Worm (Caenorhabditis elegans) whole organism, L2 larva: ENCODE data around the gene math-9.
"Not testable (repeated sequence)": the region's sequence is repeated elsewhere in the genome, so short reads cannot be mapped to it uniquely, and the experiment has no call there.

Experiments used
- F13H6.1 ChIP-seq: sonication (generic microtip); optimal IDR thresholded peaks from 2 replicates; lab custom pipeline; 2016; ENCODE audit warnings: missing genetic modification characterization, missing compliant biosample characterization
- R02D3.7 ChIP-seq: fragments of 150-350 bp; optimal IDR thresholded peaks from 2 replicates; lab custom pipeline; 2014; ENCODE audit warnings: missing biosample characterization, missing genetic modification characterization
- Y55F3AM.14 ChIP-seq: fragments of 200-800 bp; sonication (Bioruptor generic); optimal IDR thresholded peaks from 2 replicates; lab custom pipeline; 2018; ENCODE audit warnings: mild to moderate bottlenecking, missing genetic modification characterization, missing compliant biosample characterization
- alr-1 ChIP-seq: fragments of 150-350 bp; optimal IDR thresholded peaks from 2 replicates; lab custom pipeline; 2014; ENCODE audit warnings: missing biosample characterization, missing genetic modification characterization
- aly-2 ChIP-seq: fragments of 150-350 bp; optimal IDR thresholded peaks from 2 replicates; lab custom pipeline; 2014; ENCODE audit warnings: missing biosample characterization, missing genetic modification characterization
- ama-1 ChIP-seq: fragments of 150-350 bp; optimal IDR thresholded peaks from 2 replicates; lab custom pipeline; 2018; ENCODE audit warnings: inconsistent platforms
- blmp-1 ChIP-seq: sonication (generic microtip); optimal IDR thresholded peaks from 2 replicates; lab custom pipeline; 2017; ENCODE audit warnings: missing genetic modification characterization, mild to moderate bottlenecking, missing compliant biosample characterization, antibody characterized with exemption, moderate library complexity; ENCODE audit not compliant: insufficient read depth
- ceh-16 ChIP-seq: fragments of 150-350 bp; optimal IDR thresholded peaks from 2 replicates; lab custom pipeline; 2014; ENCODE audit warnings: missing biosample characterization, missing genetic modification characterization
- ceh-82 ChIP-seq: fragments of 150-350 bp; optimal IDR thresholded peaks from 2 replicates; lab custom pipeline; 2014; ENCODE audit warnings: missing biosample characterization, missing genetic modification characterization
- crh-2 ChIP-seq: sonication (generic microtip); optimal IDR thresholded peaks from 2 replicates; lab custom pipeline; 2017; ENCODE audit warnings: missing biosample characterization, missing genetic modification characterization
- egl-27 ChIP-seq: sonication (generic microtip); optimal IDR thresholded peaks from 3 replicates; lab custom pipeline; 2017; ENCODE audit warnings: missing biosample characterization, missing genetic modification reagents, missing genetic modification characterization
- elt-1 ChIP-seq: fragments of 150-350 bp; optimal IDR thresholded peaks from 2 replicates; lab custom pipeline; 2014; ENCODE audit warnings: missing biosample characterization, missing genetic modification characterization
- fos-1 ChIP-seq: fragments of 150-350 bp; optimal IDR thresholded peaks from 2 replicates; lab custom pipeline; 2014; ENCODE audit warnings: missing biosample characterization, missing genetic modification characterization
- lin-11 ChIP-seq: fragments of 150-350 bp; sonication (generic microtip); optimal IDR thresholded peaks from 2 replicates; lab custom pipeline; 2014; ENCODE audit warnings: missing biosample characterization, missing genetic modification characterization, inconsistent platforms, mixed read lengths
- lin-13 ChIP-seq: fragments of 150-350 bp; optimal IDR thresholded peaks from 2 replicates; lab custom pipeline; 2014; ENCODE audit warnings: missing biosample characterization, missing genetic modification reagents, missing genetic modification characterization
- lin-39 ChIP-seq: fragments of 150-350 bp; optimal IDR thresholded peaks from 2 replicates; lab custom pipeline; 2014; ENCODE audit warnings: missing biosample characterization, missing genetic modification reagents, missing genetic modification characterization
- lsy-2 ChIP-seq, 2 experiments: fragments of 150-350 bp in 1 of 2; sonication (generic microtip) in 1 of 2; optimal IDR thresholded peaks; 2 replicates each; lab custom pipeline; 2014 to 2017; ENCODE audit warnings: missing biosample characterization in 2 of 2, missing genetic modification characterization in 2 of 2
- mab-5 ChIP-seq: fragments of 150-350 bp; optimal IDR thresholded peaks from 2 replicates; lab custom pipeline; 2014; ENCODE audit warnings: missing biosample characterization, missing genetic modification characterization
- mbf-1 ChIP-seq: sonication (generic microtip); optimal IDR thresholded peaks from 2 replicates; lab custom pipeline; 2017; ENCODE audit warnings: missing biosample characterization, missing genetic modification characterization
- mdl-1 ChIP-seq, 2 experiments: fragments of 150-350 bp in 1 of 2; sonication (generic microtip) in 1 of 2; optimal IDR thresholded peaks; 2 replicates each; lab custom pipeline; 2017; ENCODE audit warnings: missing biosample characterization in 2 of 2, missing genetic modification characterization in 2 of 2
- nhr-10 ChIP-seq: sonication (generic microtip); optimal IDR thresholded peaks from 2 replicates; lab custom pipeline; 2017; ENCODE audit warnings: missing biosample characterization, missing genetic modification characterization
- nhr-11 ChIP-seq: fragments of 150-350 bp; optimal IDR thresholded peaks from 2 replicates; lab custom pipeline; 2014; ENCODE audit warnings: missing biosample characterization, missing genetic modification characterization
- nhr-12 ChIP-seq: fragments of 150-350 bp; optimal IDR thresholded peaks from 2 replicates; lab custom pipeline; 2014; ENCODE audit warnings: missing biosample characterization, missing genetic modification characterization
- nhr-129 ChIP-seq: fragments of 150-350 bp; optimal IDR thresholded peaks from 2 replicates; lab custom pipeline; 2014; ENCODE audit warnings: missing biosample characterization, missing genetic modification characterization
- nhr-21 ChIP-seq: fragments of 150-350 bp; optimal IDR thresholded peaks from 2 replicates; lab custom pipeline; 2014; ENCODE audit warnings: missing biosample characterization, missing genetic modification characterization
- nhr-23 ChIP-seq: fragments of 150-350 bp; optimal IDR thresholded peaks from 2 replicates; lab custom pipeline; 2014; ENCODE audit warnings: missing biosample characterization, missing genetic modification reagents, missing genetic modification characterization
- nhr-237 ChIP-seq: fragments of 150-350 bp; optimal IDR thresholded peaks from 2 replicates; lab custom pipeline; 2014; ENCODE audit warnings: missing biosample characterization, missing genetic modification characterization
- nhr-25 ChIP-seq: fragments of 150-350 bp; sonication (generic microtip); optimal IDR thresholded peaks from 3 replicates; lab custom pipeline; 2014; ENCODE audit warnings: missing biosample characterization, missing genetic modification characterization
- nhr-6 ChIP-seq: fragments of 150-350 bp; optimal IDR thresholded peaks from 2 replicates; lab custom pipeline; 2014; ENCODE audit warnings: missing biosample characterization, missing genetic modification characterization
- nhr-77 ChIP-seq: fragments of 150-350 bp; optimal IDR thresholded peaks from 2 replicates; lab custom pipeline; 2014; ENCODE audit warnings: missing biosample characterization, missing genetic modification characterization
- peb-1 ChIP-seq: fragments of 150-350 bp; optimal IDR thresholded peaks from 2 replicates; lab custom pipeline; 2014; ENCODE audit warnings: missing biosample characterization, missing genetic modification characterization
- sem-4 ChIP-seq: fragments of 150-350 bp; optimal IDR thresholded peaks from 2 replicates; lab custom pipeline; 2014; ENCODE audit warnings: missing biosample characterization, missing genetic modification reagents, missing genetic modification characterization
- sma-3 ChIP-seq: sonication (generic microtip); optimal IDR thresholded peaks from 2 replicates; lab custom pipeline; 2016; ENCODE audit warnings: missing genetic modification reagents, missing genetic modification characterization, missing compliant biosample characterization
- sma-9 ChIP-seq, 2 experiments: fragments of 150-350 bp in 1 of 2; sonication (generic microtip) in 1 of 2; optimal IDR thresholded peaks; 2 replicates each; lab custom pipeline; 2014 to 2016; ENCODE audit warnings: missing genetic modification characterization in 2 of 2, mild to moderate bottlenecking in 1 of 2, missing biosample characterization in 1 of 2, missing compliant biosample characterization in 1 of 2, missing genetic modification reagents in 1 of 2, moderate library complexity in 1 of 2
- snpc-4 ChIP-seq: fragments of 150-350 bp; optimal IDR thresholded peaks from 2 replicates; lab custom pipeline; 2014; ENCODE audit warnings: missing biosample characterization, missing genetic modification characterization
- unc-39 ChIP-seq: fragments of 150-350 bp; optimal IDR thresholded peaks from 2 replicates; lab custom pipeline; 2014; ENCODE audit warnings: missing biosample characterization, missing genetic modification characterization
- unc-55 ChIP-seq: fragments of 150-350 bp; sonication (generic microtip); optimal IDR thresholded peaks from 3 replicates; lab custom pipeline; 2014; ENCODE audit warnings: missing biosample characterization, missing genetic modification reagents, missing genetic modification characterization
- unc-62 ChIP-seq: fragments of 150-350 bp; optimal IDR thresholded peaks from 2 replicates; lab custom pipeline; 2014; ENCODE audit warnings: missing biosample characterization, missing genetic modification reagents, missing genetic modification characterization
- zag-1 ChIP-seq: fragments of 150-350 bp; optimal IDR thresholded peaks from 2 replicates; lab custom pipeline; 2014; ENCODE audit warnings: missing biosample characterization, missing genetic modification characterization
- ztf-1 ChIP-seq: fragments of 200-800 bp; sonication (Bioruptor generic); conservative IDR thresholded peaks from 2 replicates; pipeline ENCODE4 v1.3.6; 2022; ENCODE audit warnings: missing genetic modification characterization, missing compliant biosample characterization
- ztf-11 ChIP-seq: sonication (generic microtip); optimal IDR thresholded peaks from 2 replicates; lab custom pipeline; 2017; ENCODE audit warnings: missing biosample characterization, missing genetic modification characterization
- ztf-4 ChIP-seq: fragments of 150-350 bp; optimal IDR thresholded peaks from 2 replicates; lab custom pipeline; 2014; ENCODE audit warnings: missing biosample characterization, missing genetic modification characterization

Gene math-9

ce11 chrII:1862334-1862733 lies 28.2 kb downstream of the math-9 start, which contains the start of gene fbxb-98:
TSS of gene fbxb-98 (plus strand) at chrII:1862634.
- TF ChIP-seq sem-4; nhr-10 (tag; lab: Kevin White, UChicago); mab-5 (tag; lab: Kevin White, UChicago): not testable (repeated sequence)

DNA sequence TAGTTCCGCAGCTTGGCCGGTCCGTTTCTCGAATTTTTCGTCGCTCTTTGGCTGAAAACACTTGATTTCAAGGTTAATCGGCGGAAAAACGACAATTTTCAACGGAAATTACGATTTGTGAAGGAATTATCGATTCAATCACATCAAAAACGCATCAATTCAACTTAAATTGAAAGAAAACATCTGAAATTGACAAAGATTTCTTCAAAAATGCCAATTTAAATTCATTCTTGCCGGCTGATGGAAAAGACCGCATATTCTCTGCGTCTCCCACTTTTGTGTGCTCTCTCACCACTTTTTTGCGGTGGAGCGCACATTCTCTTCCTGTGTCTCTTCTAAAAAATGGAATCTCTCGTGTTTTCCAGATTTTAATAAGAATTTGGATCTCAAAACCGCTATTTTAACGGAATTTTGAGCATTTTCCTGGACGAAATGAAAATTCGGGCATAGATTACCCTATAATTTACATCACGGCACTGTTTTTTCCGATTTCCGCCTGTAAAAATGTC lies 29.2 kb downstream of the math-9 start, which contains the start of gene C16C4.18:
C16C4.18 (minus strand) TSS at position 51 of the 509 bp plus-strand sequence.
- not testable (repeated sequence) for TF ChIP-seq ama-1 (lab: Kevin White, UChicago); ceh-82 (tag; lab: Kevin White, UChicago); zag-1
- TF ChIP-seq, all 48 proteins: peak for 0; not testable (repeated sequence) for 48

DNA sequence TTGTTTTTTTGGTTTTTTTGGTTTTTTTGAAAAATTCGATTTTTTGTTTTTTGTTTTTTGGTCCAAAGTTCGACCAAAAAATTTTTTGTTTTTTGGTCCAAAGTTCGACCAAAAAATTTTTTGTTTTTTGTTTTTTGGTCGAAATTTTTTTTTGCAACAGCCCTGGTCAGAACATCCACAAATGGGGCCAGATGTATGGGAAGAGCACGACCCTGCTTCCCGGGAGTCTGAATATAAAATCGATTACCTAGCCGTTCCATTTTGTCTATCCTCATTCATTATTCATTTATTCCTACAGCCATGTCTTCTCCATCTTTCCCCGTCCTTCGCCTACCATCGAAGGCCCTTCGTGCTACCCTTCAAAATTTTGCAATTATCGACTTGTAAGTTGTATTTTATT lies 36.5 kb downstream of the math-9 start, which contains the start of gene fbxb-95:
fbxb-95 (plus strand) TSS at position 301 of the 400 bp plus-strand sequence.
- not testable (repeated sequence) for TF ChIP-seq nhr-129 (tag; lab: Kevin White, UChicago); egl-27 (tag; lab: Kevin White, UChicago); mdl-1 (tag; optimal IDR thresholded peaks at IDR 0.05; lab: Kevin White, UChicago)

DNA sequence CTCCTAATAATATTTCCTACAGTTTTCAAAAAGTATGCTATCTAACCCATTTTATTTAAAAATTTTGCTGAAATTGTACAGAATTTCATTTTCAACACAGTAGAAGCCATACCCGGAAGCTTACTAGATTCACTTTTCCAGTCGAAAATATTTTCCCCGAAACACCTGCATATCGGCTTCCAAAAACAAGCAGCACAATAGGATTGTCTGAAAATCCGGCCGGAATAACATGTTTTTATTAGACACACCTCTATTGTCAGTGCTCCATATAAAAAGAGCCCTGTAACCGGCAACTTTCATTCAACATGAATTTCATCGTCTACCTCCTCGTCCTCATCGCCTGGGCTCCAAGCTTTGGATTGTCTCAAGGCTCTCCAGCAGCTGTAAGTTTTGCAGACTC lies 38.1 kb downstream of the math-9 start, which contains the start of gene C52E2.2:
C52E2.2 (plus strand) TSS at position 301 of the 400 bp plus-strand sequence.
- TF ChIP-seq ztf-1 (GFP tag; lab: Robert Waterston, UW) (no peak), unc-55 (GFP tag; lab: Kevin White, UChicago) (no peak), lin-39 (tag; lab: Kevin White, UChicago) (no peak), alr-1 (tag; lab: Kevin White, UChicago) (no peak), crh-2 (tag; lab: Kevin White, UChicago) (no peak), elt-1 (tag; lab: Kevin White, UChicago) (no peak), ztf-4 (tag; lab: Kevin White, UChicago) (no peak), nhr-129 (tag; lab: Kevin White, UChicago) (no peak), sma-9 (GFP tag; optimal IDR thresholded peaks at IDR 0.05; lab: Kevin White, UChicago) (no peak), sma-9 (tag; optimal IDR thresholded peaks at IDR 0.05; lab: Kevin White, UChicago) (no peak), nhr-10 (tag; lab: Kevin White, UChicago) (no peak), nhr-11 (tag; lab: Kevin White, UChicago) (no peak), peb-1 (no peak), nhr-6 (tag; lab: Kevin White, UChicago) (no peak), nhr-237 (no peak), nhr-77 (tag; lab: Kevin White, UChicago) (no peak), mab-5 (tag; lab: Kevin White, UChicago) (no peak), unc-62 (no peak), Y55F3AM.14 (GFP tag; lab: Kevin White, UChicago) (no peak)

- TF ChIP-seq alr-1 (tag; lab: Kevin White, UChicago) (no peak), nhr-23 (tag; lab: Kevin White, UChicago) (no peak), ztf-11 (tag; lab: Kevin White, UChicago) (no peak), fos-1 (tag; lab: Kevin White, UChicago) (peak; percentile 97), unc-39 (tag; lab: Kevin White, UChicago) (no peak), mdl-1 (tag; optimal IDR thresholded peaks at IDR 0.05; lab: Kevin White, UChicago) (no peak), snpc-4 (tag; lab: Kevin White, UChicago) (no peak), sma-3 (GFP tag; lab: Kevin White, UChicago) (peak; percentile 57), Y55F3AM.14 (GFP tag; lab: Kevin White, UChicago) (no peak), elt-1 (tag; lab: Kevin White, UChicago) (no peak), nhr-12 (tag; lab: Kevin White, UChicago) (no peak), zag-1 (no peak), unc-62 (no peak), lin-13 (GFP tag; lab: Kevin White, UChicago) (no peak), ztf-1 (GFP tag; lab: Robert Waterston, UW) (no peak), peb-1 (no peak), ceh-82 (tag; lab: Kevin White, UChicago) (no peak), nhr-6 (tag; lab: Kevin White, UChicago) (no peak), sma-9 (GFP tag; optimal IDR thresholded peaks at IDR 0.05; lab: Kevin White, UChicago) (peak; percentile 91), sma-9 (tag; optimal IDR thresholded peaks at IDR 0.05; lab: Kevin White, UChicago) (no peak), nhr-21 (tag; lab: Kevin White, UChicago) (peak; percentile 22), nhr-10 (tag; lab: Kevin White, UChicago) (no peak), ztf-4 (tag; lab: Kevin White, UChicago) (no peak), egl-27 (tag; lab: Kevin White, UChicago) (peak; percentile 83), R02D3.7 (tag; lab: Kevin White, UChicago) (no peak), ceh-16 (tag; lab: Kevin White, UChicago) (no peak), lin-11 (no peak), nhr-77 (tag; lab: Kevin White, UChicago) (no peak), lsy-2 (tag; optimal IDR thresholded peaks at IDR 0.05; lab: Kevin White, UChicago) (no peak), blmp-1 (tag; lab: Kevin White, UChicago) (no peak), F13H6.1 (peak; percentile 32), nhr-25 (tag; lab: Kevin White, UChicago) (no peak), aly-2 (tag; lab: Kevin White, UChicago) (no peak), mbf-1 (tag; lab: Kevin White, UChicago) (no peak)
Observed at ce11 chrII:1851716-1852115, 38.9 kb downstream of the math-9 start.
